Worm (Caenorhabditis elegans) whole organism, early embryonic: ENCODE data around the gene ncap-1.

Experiments
- B0310.2 ChIP-seq: sonication (generic microtip); optimal IDR thresholded peaks from 2 replicates; lab custom pipeline; 2016; ENCODE audit warnings: mild to moderate bottlenecking, missing genetic modification characterization, missing compliant biosample characterization
- F13C5.2 ChIP-seq: sonication (generic microtip); optimal IDR thresholded peaks from 2 replicates; lab custom pipeline; 2017; ENCODE audit warnings: mild to moderate bottlenecking, missing genetic modification characterization, inconsistent platforms, missing compliant biosample characterization
- aly-1 ChIP-seq: sonication (generic microtip); optimal IDR thresholded peaks from 2 replicates; lab custom pipeline; 2016; ENCODE audit warnings: missing genetic modification characterization, missing compliant biosample characterization
- ama-1 ChIP-seq: fragments of 150-350 bp; optimal IDR thresholded peaks from 2 replicates; lab custom pipeline; 2014
- ceh-13 ChIP-seq: fragments of 200-800 bp; sonication (Bioruptor generic); optimal IDR thresholded peaks from 2 replicates; lab custom pipeline; 2018; ENCODE audit warnings: mild to moderate bottlenecking, missing genetic modification characterization, missing compliant biosample characterization
- ceh-36 ChIP-seq: sonication (generic microtip); optimal IDR thresholded peaks from 2 replicates; lab custom pipeline; 2016; ENCODE audit warnings: missing genetic modification characterization, inconsistent platforms, missing compliant biosample characterization
- ets-7 ChIP-seq: sonication (generic microtip); optimal IDR thresholded peaks from 2 replicates; lab custom pipeline; 2016; ENCODE audit warnings: missing genotype, missing genetic modification characterization, missing compliant biosample characterization
- flt-1 ChIP-seq: fragments of 200-800 bp; sonication (Bioruptor generic); IDR thresholded peaks from 2 replicates; pipeline ENCODE4 v1.3.6; 2022; ENCODE audit warnings: missing genetic modification characterization, missing compliant biosample characterization
- hmbx-1 ChIP-seq: sonication (generic microtip); optimal IDR thresholded peaks from 2 replicates; lab custom pipeline; 2016; ENCODE audit warnings: mild to moderate bottlenecking, missing genetic modification characterization, missing compliant biosample characterization
- hmg-4 ChIP-seq: fragments of 200-800 bp; sonication (Bioruptor generic); optimal IDR thresholded peaks from 2 replicates; lab custom pipeline; 2018; ENCODE audit warnings: mild to moderate bottlenecking, missing genetic modification characterization, missing compliant biosample characterization
- hnd-1 ChIP-seq: sonication (generic microtip); optimal IDR thresholded peaks from 2 replicates; lab custom pipeline; 2016; ENCODE audit warnings: missing genetic modification characterization, missing compliant biosample characterization
- pes-1 ChIP-seq: fragments of 200-800 bp; sonication (Bioruptor generic); IDR thresholded peaks from 2 replicates; pipeline ENCODE4 v1.3.6; 2022; ENCODE audit warnings: missing genetic modification reagents, missing genetic modification characterization, missing compliant biosample characterization
- scrt-1 ChIP-seq: fragments of 200-800 bp; sonication (Bioruptor generic); IDR thresholded peaks from 2 replicates; pipeline ENCODE4 v1.3.6; 2022; ENCODE audit warnings: missing genetic modification characterization, missing compliant biosample characterization
- sea-1 ChIP-seq: fragments of 200-800 bp; sonication (Bioruptor generic); conservative IDR thresholded peaks from 2 replicates; pipeline ENCODE4 v1.3.6; 2022; ENCODE audit warnings: missing genetic modification characterization, missing compliant biosample characterization
- tbx-11 ChIP-seq: fragments of 200-800 bp; sonication (Bioruptor generic); IDR thresholded peaks from 2 replicates; pipeline ENCODE4 v1.3.6; 2022; ENCODE audit warnings: missing genetic modification characterization, missing compliant biosample characterization
- tbx-37 ChIP-seq: fragments of 200-800 bp; sonication (Bioruptor generic); conservative IDR thresholded peaks from 2 replicates; pipeline ENCODE4 v1.3.6; 2022; ENCODE audit warnings: missing genetic modification reagents, missing genetic modification characterization, missing compliant biosample characterization
- tra-4 ChIP-seq: sonication (generic microtip); optimal IDR thresholded peaks from 2 replicates; lab custom pipeline; 2017; ENCODE audit warnings: missing genetic modification characterization, missing compliant biosample characterization

The ncap-1 gene

DNA sequence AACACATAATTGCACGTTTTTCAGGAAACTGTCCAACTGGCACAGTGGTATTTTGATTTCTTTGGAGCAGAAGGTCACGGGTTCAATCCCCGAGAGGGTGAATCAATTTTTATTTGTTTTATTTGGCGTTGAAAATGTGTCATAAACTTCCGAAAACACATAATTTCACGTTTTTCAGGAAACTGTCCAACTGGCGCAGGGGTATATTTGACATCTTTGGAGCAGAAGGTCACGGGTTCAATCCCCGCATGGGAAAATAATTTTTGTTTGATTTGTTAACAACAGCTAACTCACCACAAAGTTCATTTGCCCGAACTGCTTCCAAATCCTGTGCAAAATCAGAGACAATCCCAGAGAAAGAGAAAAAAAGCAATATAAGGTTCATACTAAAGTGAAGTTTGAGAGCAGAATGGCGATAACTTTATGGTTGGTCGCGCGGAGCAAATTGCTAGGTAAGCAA, 36.6 kb upstream of the ncap-1 start, which contains the start of gene irld-48:
TSS of gene irld-48 (plus strand) at position 410 of the 460 bp plus-strand sequence.
- no peak for TF ChIP-seq F13C5.2 (tag; lab: Kevin White, UChicago)
- no peak for TF ChIP-seq sea-1 (GFP tag; lab: Robert Waterston, UW)
- TF ChIP-seq tbx-37 (GFP tag; lab: Robert Waterston, UW): no peak
- TF ChIP-seq hnd-1 (tag; lab: Kevin White, UChicago): no peak
- TF ChIP-seq ceh-13: no peak
- no peak for TF ChIP-seq flt-1 (GFP tag; lab: Robert Waterston, UW)
- no peak for TF ChIP-seq ceh-36 (tag; lab: Kevin White, UChicago)
- TF ChIP-seq scrt-1 (GFP tag; lab: Robert Waterston, UW): no peak
- no peak for TF ChIP-seq ama-1
- TF ChIP-seq aly-1: no peak
- TF ChIP-seq pes-1: no peak
- no peak for TF ChIP-seq B0310.2
- no peak for TF ChIP-seq ets-7 (tag; lab: Kevin White, UChicago)
- TF ChIP-seq hmbx-1 (tag; lab: Kevin White, UChicago): no peak
- no peak for TF ChIP-seq hmg-4 (GFP tag; lab: Kevin White, UChicago)
- TF ChIP-seq tbx-11: no peak
- no peak for TF ChIP-seq tra-4 (tag; lab: Kevin White, UChicago)

DNA sequence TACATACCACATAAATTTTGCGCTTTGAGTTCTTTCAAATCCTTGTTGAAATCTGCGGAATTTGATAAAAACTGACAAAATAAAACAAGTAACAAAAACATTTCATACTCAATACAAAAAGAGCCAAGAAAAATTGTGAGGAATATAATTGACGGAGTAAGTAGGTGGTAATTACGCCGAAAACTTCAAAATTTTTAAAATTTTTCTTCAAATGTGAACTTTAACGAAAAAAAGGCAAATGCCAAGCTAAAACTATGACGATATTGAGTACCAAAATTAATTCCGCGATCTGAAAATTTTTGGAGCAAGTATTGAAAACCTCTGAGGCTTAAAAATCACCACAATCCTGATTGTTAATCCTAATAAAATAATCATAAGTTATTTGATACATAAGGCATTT, 33.5 kb upstream of the ncap-1 start, which contains the start of gene irld-51:
TSS of gene irld-51 (minus strand) at position 101 of the 400 bp plus-strand sequence.
- TF ChIP-seq hmbx-1 (tag; lab: Kevin White, UChicago): no peak

DNA sequence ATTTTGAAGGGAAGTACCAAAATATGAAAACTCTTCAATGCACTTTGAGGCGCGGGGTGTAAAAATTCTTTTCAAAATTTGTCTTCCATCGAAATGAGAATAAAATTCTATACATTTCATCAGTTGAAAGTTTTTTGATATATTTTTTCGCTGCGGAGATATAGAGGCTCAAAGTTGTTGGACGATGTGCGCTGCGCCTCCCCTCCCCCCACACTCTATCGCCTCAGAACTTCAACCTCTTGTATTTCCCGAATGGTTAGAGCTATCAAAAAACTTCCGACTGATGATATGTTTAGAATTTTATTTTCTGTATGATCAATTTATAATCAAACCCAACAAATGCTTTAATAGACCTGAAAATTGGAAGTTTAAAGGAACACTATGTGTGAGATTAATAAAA, 29.5 kb upstream of the ncap-1 start:
- TF ChIP-seq tbx-37 (GFP tag; lab: Robert Waterston, UW) (no peak), pes-1 (no peak), aly-1 (no peak), F13C5.2 (tag; lab: Kevin White, UChicago) (no peak), flt-1 (GFP tag; lab: Robert Waterston, UW) (no peak), tra-4 (tag; lab: Kevin White, UChicago) (no peak), B0310.2 (no peak), ets-7 (tag; lab: Kevin White, UChicago) (no peak), hmg-4 (GFP tag; lab: Kevin White, UChicago) (no peak), scrt-1 (GFP tag; lab: Robert Waterston, UW) (no peak), ceh-13 (no peak)

DNA sequence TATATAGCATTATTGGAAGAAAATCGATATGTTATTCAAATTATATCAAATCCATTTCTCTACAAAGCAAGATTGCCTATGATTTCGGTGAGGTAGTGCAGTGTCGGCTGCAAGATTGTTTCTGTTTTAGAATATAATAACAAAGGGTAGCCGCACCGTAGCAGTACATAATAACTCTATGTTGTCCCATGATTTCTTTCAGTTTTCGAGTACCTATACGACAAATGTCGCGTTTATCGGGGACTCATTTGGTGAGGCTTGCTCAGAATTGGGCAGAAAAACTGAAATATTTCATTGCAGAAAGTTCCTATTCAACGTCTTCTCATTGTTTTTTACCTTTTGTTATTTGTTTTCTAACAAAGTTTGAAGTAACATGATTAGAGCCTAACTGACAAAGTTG, 27.3 kb upstream of the ncap-1 start, which contains the start of gene srw-79:
TSS of gene srw-79 (plus strand) at position 301 of the 400 bp plus-strand sequence.
- no peak for TF ChIP-seq hmg-4 (GFP tag; lab: Kevin White, UChicago)
- TF ChIP-seq hmbx-1 (tag; lab: Kevin White, UChicago): no peak
- no peak for TF ChIP-seq aly-1
- no peak for TF ChIP-seq ets-7 (tag; lab: Kevin White, UChicago)
- no peak for TF ChIP-seq B0310.2
- TF ChIP-seq tbx-11: no peak
- no peak for TF ChIP-seq ceh-36 (tag; lab: Kevin White, UChicago)
- TF ChIP-seq pes-1: no peak
- no peak for TF ChIP-seq sea-1 (GFP tag; lab: Robert Waterston, UW)
- no peak for TF ChIP-seq hnd-1 (tag; lab: Kevin White, UChicago)

DNA sequence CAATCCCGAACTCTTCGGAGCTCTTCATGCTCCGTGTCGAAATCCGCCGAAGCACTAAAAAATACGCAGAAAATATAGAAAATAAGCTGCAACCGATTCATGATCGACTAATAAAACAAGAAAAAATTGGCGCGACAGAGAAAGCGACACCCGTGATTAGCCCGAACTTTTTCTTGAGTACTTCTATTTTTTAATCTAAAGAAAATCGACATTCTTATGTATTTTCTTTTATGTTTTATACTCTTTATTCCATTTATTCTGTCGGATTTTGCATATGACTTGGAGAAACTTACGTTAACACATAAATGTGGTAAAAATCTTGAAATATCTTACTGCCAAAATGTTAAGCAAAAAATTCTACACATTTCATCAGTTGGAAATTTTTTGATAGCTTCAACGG, 24.9 kb upstream of the ncap-1 start, which contains the start of the genes irld-50 and irld-49:
TSS of gene irld-50 (minus strand) at position 101 of the 400 bp plus-strand sequence.
TSS of gene irld-49 (plus strand) at position 211 of the 400 bp plus-strand sequence.
- TF ChIP-seq ceh-13 (no peak), pes-1 (no peak), hmbx-1 (tag; lab: Kevin White, UChicago) (no peak), flt-1 (GFP tag; lab: Robert Waterston, UW) (no peak), ama-1 (no peak), tbx-11 (no peak), aly-1 (no peak), hnd-1 (tag; lab: Kevin White, UChicago) (no peak), tra-4 (tag; lab: Kevin White, UChicago) (no peak), ets-7 (tag; lab: Kevin White, UChicago) (no peak), B0310.2 (no peak), F13C5.2 (tag; lab: Kevin White, UChicago) (no peak), hmg-4 (GFP tag; lab: Kevin White, UChicago) (no peak), scrt-1 (GFP tag; lab: Robert Waterston, UW) (no peak), sea-1 (GFP tag; lab: Robert Waterston, UW) (no peak), ceh-36 (tag; lab: Kevin White, UChicago) (no peak), tbx-37 (GFP tag; lab: Robert Waterston, UW) (no peak)

DNA sequence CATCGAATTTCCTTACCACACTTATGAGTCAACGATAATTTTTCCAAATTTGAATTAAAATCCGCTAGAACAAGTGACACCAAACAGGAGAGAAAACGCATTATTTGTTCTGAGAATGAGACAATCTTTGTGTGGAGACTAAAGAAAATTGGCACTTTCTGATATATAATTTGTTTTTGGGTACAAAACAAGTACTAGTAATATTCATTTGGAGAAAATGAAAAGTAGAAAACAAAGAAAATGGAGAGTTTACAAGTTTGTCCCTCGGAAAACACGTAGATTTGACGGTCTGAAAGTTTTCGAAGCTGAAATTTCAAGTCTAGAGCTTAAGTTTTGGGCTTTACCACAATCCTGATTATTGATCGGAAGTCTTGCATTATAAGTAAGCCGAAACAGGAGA, 21.6 kb upstream of the ncap-1 start, which contains the start of gene irld-66:
TSS of gene irld-66 (minus strand) at position 101 of the 400 bp plus-strand sequence.
- TF ChIP-seq hnd-1 (tag; lab: Kevin White, UChicago): no peak
- TF ChIP-seq tbx-11: no peak
- no peak for TF ChIP-seq scrt-1 (GFP tag; lab: Robert Waterston, UW)
- TF ChIP-seq sea-1 (GFP tag; lab: Robert Waterston, UW): no peak
- no peak for TF ChIP-seq hmbx-1 (tag; lab: Kevin White, UChicago)
- no peak for TF ChIP-seq F13C5.2 (tag; lab: Kevin White, UChicago)
- TF ChIP-seq pes-1: no peak
- no peak for TF ChIP-seq B0310.2
- no peak for TF ChIP-seq flt-1 (GFP tag; lab: Robert Waterston, UW)
- no peak for TF ChIP-seq aly-1
- no peak for TF ChIP-seq ets-7 (tag; lab: Kevin White, UChicago)
- no peak for TF ChIP-seq ama-1

DNA sequence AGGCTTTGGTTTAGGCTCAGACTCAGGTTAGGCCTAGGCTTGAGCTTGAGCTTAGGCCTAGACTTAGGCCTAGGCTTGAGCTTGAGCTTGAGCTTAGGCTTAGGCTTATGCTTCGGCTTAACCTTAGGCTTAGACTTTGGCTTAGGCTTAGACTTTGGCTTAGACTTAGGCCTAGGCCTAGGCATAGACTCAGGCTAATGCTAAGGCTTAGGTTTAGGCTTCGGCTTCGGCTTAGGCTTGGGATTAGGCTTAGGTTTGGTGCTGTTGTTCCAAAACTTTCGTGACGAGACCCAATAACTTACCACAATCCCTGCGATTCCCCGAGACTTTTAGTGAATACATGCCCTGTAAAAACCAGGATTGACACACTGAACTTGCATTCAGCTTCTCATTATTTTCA, 20.6 kb upstream of the ncap-1 start:
- TF ChIP-seq ceh-36 (tag; lab: Kevin White, UChicago): peak; percentile 52
- TF ChIP-seq ama-1: no peak
- TF ChIP-seq tra-4 (tag; lab: Kevin White, UChicago): no peak

DNA sequence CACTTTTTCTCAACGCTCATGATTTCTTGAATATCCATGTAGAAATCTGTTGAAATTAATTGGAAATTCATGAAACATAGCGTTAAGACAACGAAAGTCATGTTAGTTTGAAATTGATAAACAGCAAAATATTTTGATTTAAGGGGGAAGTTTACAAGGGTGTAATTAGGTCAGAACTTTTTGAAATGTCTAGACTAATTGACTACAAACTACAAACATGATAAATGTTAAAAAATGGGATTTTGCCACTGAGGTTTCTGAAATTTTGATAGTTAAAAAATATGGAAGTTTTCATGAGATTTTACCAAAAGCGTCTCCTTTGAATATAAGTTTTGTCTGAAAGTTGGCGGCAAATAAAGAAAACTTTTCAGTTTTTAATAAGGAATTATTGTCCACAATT, 18.7 kb upstream of the ncap-1 start, which contains the start of gene irld-65:
TSS of gene irld-65 (minus strand) at position 101 of the 400 bp plus-strand sequence.
- TF ChIP-seq hmbx-1 (tag; lab: Kevin White, UChicago) (no peak), ceh-13 (no peak), tra-4 (tag; lab: Kevin White, UChicago) (no peak), sea-1 (GFP tag; lab: Robert Waterston, UW) (no peak), ceh-36 (tag; lab: Kevin White, UChicago) (no peak), pes-1 (no peak), aly-1 (no peak)
